Fruit fly (Drosophila melanogaster): ENCODE data around the gene mex1.
A peak's percentile ranks its signal among the peaks of the same experiment; 100 is the strongest.

mex1 gene

dm6 chr3L:15520320-15520719, 928 bp upstream of the mex1 start, which contains the start of gene yellow-k:
TSS of gene yellow-k (plus strand) at chr3L:15520620.
- TF ChIP-seq CG14710 (tag; optimal IDR thresholded peaks at IDR 0.05) (no peak), gsb-n (tag; optimal IDR thresholded peaks at IDR 0.05) (no peak), stwl (tag; optimal IDR thresholded peaks at IDR 0.05) (no peak), yki (optimal IDR thresholded peaks at IDR 0.05) (no peak), CG9437 (GFP tag; optimal IDR thresholded peaks at IDR 0.05) (no peak), Xrp1 (GFP tag; IDR thresholded peaks at IDR 0.05) (no peak), CG1647 (GFP tag; optimal IDR thresholded peaks at IDR 0.05) (no peak), Hsf (GFP tag; optimal IDR thresholded peaks at IDR 0.05) (no peak)

DNA sequence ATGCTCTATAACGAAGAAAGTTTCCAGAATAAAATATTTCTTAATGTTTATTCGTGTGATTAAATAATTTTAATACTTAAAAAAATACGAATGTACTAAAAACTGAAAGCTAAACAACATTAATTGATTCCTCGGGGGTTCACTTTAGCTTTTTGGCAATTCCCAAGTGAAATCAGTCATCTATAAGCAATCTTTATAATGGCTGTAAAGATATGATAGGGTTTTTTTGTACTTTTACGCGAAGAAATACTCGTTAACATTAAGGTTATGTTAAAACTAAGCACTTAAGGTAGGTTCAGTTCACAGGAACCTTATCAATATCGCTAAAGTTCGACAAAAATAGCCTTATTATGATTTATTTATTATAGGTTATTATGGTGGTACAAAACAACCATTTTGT, 528 bp upstream of the mex1 start:
- TF ChIP-seq sd (tag; optimal IDR thresholded peaks at IDR 0.05) (no peak), ranshi (GFP tag; IDR thresholded peaks at IDR 0.05) (no peak), CG1603 (tag; optimal IDR thresholded peaks at IDR 0.05) (no peak), CG2120 (GFP tag; optimal IDR thresholded peaks at IDR 0.05) (no peak), pan (optimal IDR thresholded peaks at IDR 0.05) (no peak), pan (GFP tag; optimal IDR thresholded peaks at IDR 0.05 in 1 of 2, IDR thresholded peaks at IDR 0.05 in 1 of 2) (no peak), CG34376 (GFP tag; optimal IDR thresholded peaks at IDR 0.05) (peak; percentile 62), CG17829 (tag; optimal IDR thresholded peaks at IDR 0.05) (no peak), CG1602 (GFP tag; optimal IDR thresholded peaks at IDR 0.05) (no peak), ATbp (GFP tag; optimal IDR thresholded peaks at IDR 0.05) (no peak), MBD-R2 (GFP tag; IDR thresholded peaks at IDR 0.05) (no peak), z (GFP tag; IDR thresholded peaks at IDR 0.05) (no peak), CG8089 (GFP tag; optimal IDR thresholded peaks at IDR 0.05) (no peak), aop (GFP tag; IDR thresholded peaks at IDR 0.05) (no peak), dmrt99B (tag; optimal IDR thresholded peaks at IDR 0.05) (no peak), Hmx (GFP tag; optimal IDR thresholded peaks at IDR 0.05) (no peak), CG10979 (tag; optimal IDR thresholded peaks at IDR 0.05) (no peak), sug (tag; optimal IDR thresholded peaks at IDR 0.05) (peak; percentile 54), chn (GFP tag; optimal IDR thresholded peaks at IDR 0.05) (no peak), Meics (GFP tag; optimal IDR thresholded peaks at IDR 0.05) (peak; percentile 10), D19A (tag; optimal IDR thresholded peaks at IDR 0.05) (no peak), bigmax (GFP tag; optimal IDR thresholded peaks at IDR 0.05) (peak; percentile 74), HmgZ (tag; optimal IDR thresholded peaks at IDR 0.05) (no peak), HLH4C (GFP tag; IDR thresholded peaks at IDR 0.05; ENCODE audit: partially characterized antibody) (no peak), CG9215 (GFP tag; IDR thresholded peaks at IDR 0.05) (no peak), CG16815 (GFP tag; optimal IDR thresholded peaks at IDR 0.05) (no peak), CG13775 (GFP tag; optimal IDR thresholded peaks at IDR 0.05) (no peak), BtbVII (GFP tag; optimal IDR thresholded peaks at IDR 0.05) (peak; percentile 22), Hey (tag; optimal IDR thresholded peaks at IDR 0.05) (no peak), maf-S (GFP tag; optimal IDR thresholded peaks at IDR 0.05) (no peak), hb (GFP tag; IDR thresholded peaks at IDR 0.05; ENCODE audit: partially characterized antibody) (no peak), H2.0 (GFP tag; IDR thresholded peaks at IDR 0.05) (no peak), CG10321 (GFP tag; IDR thresholded peaks at IDR 0.05) (no peak), lab (GFP tag; optimal IDR thresholded peaks at IDR 0.05) (no peak), CG12104 (GFP tag; optimal IDR thresholded peaks at IDR 0.05) (no peak), tx (GFP tag; optimal IDR thresholded peaks at IDR 0.05) (no peak), CG15073 (GFP tag; optimal IDR thresholded peaks at IDR 0.05) (no peak), lmd (GFP tag; IDR thresholded peaks at IDR 0.05) (no peak), E2f1 (GFP tag; IDR thresholded peaks at IDR 0.05) (no peak), CG2678 (tag; optimal IDR thresholded peaks at IDR 0.05) (peak; percentile 66), NFAT (GFP tag; IDR thresholded peaks at IDR 0.05) (no peak), exex (tag; optimal IDR thresholded peaks at IDR 0.05) (peak; percentile 94), CG15514 (GFP tag; optimal IDR thresholded peaks at IDR 0.05) (no peak), CG3407 (GFP tag; optimal IDR thresholded peaks at IDR 0.05) (no peak)

Data from whole organism, embryonic.